Fruit fly (Drosophila melanogaster) whole organism, embryonic: ENCODE data around the gene CG8117.
A peak's percentile ranks its signal among the peaks of the same experiment; 100 is the strongest.

Experiments used
- Abd-B ChIP-seq: fragments of 200-800 bp; sonication (Bioruptor generic); optimal IDR thresholded peaks from 2 replicates; lab custom pipeline; 2018; ENCODE audit warnings: missing biosample characterization, mild to moderate bottlenecking, missing genetic modification characterization, moderate library complexity
- CG1024 ChIP-seq: fragments of 200-800 bp; sonication (Bioruptor generic); IDR thresholded peaks from 2 replicates; pipeline ENCODE4 v1.3.6; 2022; ENCODE audit warnings: missing biosample characterization, missing genetic modification characterization
- CG10565 ChIP-seq: fragments of 200-800 bp; sonication (Bioruptor generic); optimal IDR thresholded peaks from 3 replicates; lab custom pipeline; 2016; ENCODE audit warnings: missing biosample characterization, mild to moderate bottlenecking, missing genetic modification characterization
- CG10979 ChIP-seq: fragments of 200-800 bp; sonication (Bioruptor generic); optimal IDR thresholded peaks from 2 replicates; lab custom pipeline; 2018; ENCODE audit warnings: missing biosample characterization, mild to moderate bottlenecking, missing genetic modification characterization, moderate library complexity
- CG11085 ChIP-seq: fragments of 200-800 bp; sonication (Bioruptor generic); IDR thresholded peaks from 2 replicates; pipeline ENCODE4 v1.3.6; 2022; ENCODE audit warnings: missing biosample characterization, missing genetic modification characterization
- CG14965 ChIP-seq: fragments of 200-800 bp; sonication (Bioruptor generic); optimal IDR thresholded peaks from 2 replicates; lab custom pipeline; 2016; ENCODE audit warnings: missing biosample characterization, missing genetic modification characterization, borderline replicate concordance
- CG17186 ChIP-seq: fragments of 200-800 bp; sonication (Bioruptor generic); optimal IDR thresholded peaks from 3 replicates; lab custom pipeline; 2017; ENCODE audit warnings: missing biosample characterization, missing genetic modification reagents, missing genetic modification characterization
- CG17385 ChIP-seq: fragments of 200-800 bp; sonication (Bioruptor generic); optimal IDR thresholded peaks from 3 replicates; lab custom pipeline; 2018; ENCODE audit warnings: missing biosample characterization, mild to moderate bottlenecking, missing genetic modification characterization
- CG31365 ChIP-seq: fragments of 200-800 bp; sonication (Bioruptor generic); optimal IDR thresholded peaks from 2 replicates; lab custom pipeline; 2018; ENCODE audit warnings: missing biosample characterization, mild to moderate bottlenecking, missing genetic modification characterization
- CG3163 ChIP-seq: fragments of 200-800 bp; sonication (Bioruptor generic); optimal IDR thresholded peaks from 3 replicates; lab custom pipeline; 2016; ENCODE audit warnings: missing biosample characterization, missing genetic modification characterization
- CG3281 ChIP-seq: fragments of 200-800 bp; sonication (Bioruptor generic); optimal IDR thresholded peaks from 3 replicates; lab custom pipeline; 2017; ENCODE audit warnings: missing biosample characterization, mild to moderate bottlenecking, missing genetic modification characterization
- CG4328 ChIP-seq: fragments of 200-800 bp; sonication (Bioruptor generic); optimal IDR thresholded peaks from 3 replicates; lab custom pipeline; 2017; ENCODE audit warnings: missing biosample characterization, missing genetic modification reagents, missing genetic modification characterization
- CG4617 ChIP-seq: fragments of 200-800 bp; sonication (Bioruptor generic); optimal IDR thresholded peaks from 3 replicates; lab custom pipeline; 2016; ENCODE audit warnings: missing biosample characterization, missing genetic modification characterization, borderline replicate concordance
- CG4730 ChIP-seq: fragments of 200-800 bp; sonication (Bioruptor generic); IDR thresholded peaks from 2 replicates; pipeline ENCODE4 v1.3.6; 2022; ENCODE audit warnings: missing biosample characterization, missing genetic modification characterization
- CG6254 ChIP-seq: fragments of 200-800 bp; sonication (Bioruptor generic); optimal IDR thresholded peaks from 3 replicates; lab custom pipeline; 2017; ENCODE audit warnings: mild to moderate bottlenecking, missing biosample characterization, missing genetic modification reagents, missing genetic modification characterization
- CG6765 ChIP-seq: fragments of 200-800 bp; sonication (Bioruptor generic); optimal IDR thresholded peaks from 3 replicates; lab custom pipeline; 2017; ENCODE audit warnings: missing biosample characterization, mild to moderate bottlenecking, missing genetic modification characterization
- CG7556 ChIP-seq: fragments of 200-800 bp; sonication (Bioruptor generic); optimal IDR thresholded peaks from 2 replicates; lab custom pipeline; 2017; ENCODE audit warnings: missing biosample characterization, mild to moderate bottlenecking, missing genetic modification characterization
- CG8089 ChIP-seq: fragments of 200-800 bp; sonication (Bioruptor generic); optimal IDR thresholded peaks from 3 replicates; lab custom pipeline; 2016; ENCODE audit warnings: missing biosample characterization, missing genetic modification characterization
- CHES-1-like ChIP-seq: fragments of 200-800 bp; sonication (Bioruptor generic); optimal IDR thresholded peaks from 2 replicates; lab custom pipeline; 2016; ENCODE audit warnings: missing biosample characterization, missing genetic modification characterization
- CkIIα-i1 ChIP-seq: fragments of 200-800 bp; sonication (Bioruptor generic); IDR thresholded peaks from 2 replicates; pipeline ENCODE4 v1.3.6; 2022; ENCODE audit warnings: missing biosample characterization, missing genetic modification characterization
- HLH4C ChIP-seq: fragments of 200-800 bp; sonication (Bioruptor generic); IDR thresholded peaks from 3 replicates; pipeline ENCODE4 v1.3.6; 2022; ENCODE audit warnings: missing biosample characterization, missing genetic modification characterization; ENCODE audit not compliant: partially characterized antibody
- Meics ChIP-seq: fragments of 200-800 bp; sonication (Bioruptor generic); optimal IDR thresholded peaks from 2 replicates; lab custom pipeline; 2017; ENCODE audit warnings: missing biosample characterization, mild to moderate bottlenecking, missing genetic modification characterization
- Oli ChIP-seq: fragments of 200-800 bp; sonication (Bioruptor generic); optimal IDR thresholded peaks from 2 replicates; lab custom pipeline; 2018; ENCODE audit warnings: missing biosample characterization, mild to moderate bottlenecking, missing genetic modification characterization, moderate library complexity
- Pdp1 ChIP-seq, 2 experiments: fragments of 200-800 bp; sonication (Bioruptor generic); optimal IDR thresholded peaks; 3 replicates each; lab custom pipeline; 2016; ENCODE audit warnings: missing biosample characterization in 2 of 2, missing genetic modification characterization in 2 of 2, mild to moderate bottlenecking in 1 of 2, moderate library complexity in 1 of 2
- Side ChIP-seq: fragments of 200-800 bp; sonication (Bioruptor generic); optimal IDR thresholded peaks from 2 replicates; lab custom pipeline; 2016; ENCODE audit warnings: missing biosample characterization, missing genetic modification characterization
- Sox100B ChIP-seq: fragments of 200-800 bp; sonication (Bioruptor generic); optimal IDR thresholded peaks from 3 replicates; lab custom pipeline; 2018; ENCODE audit warnings: missing biosample characterization, mild to moderate bottlenecking, missing genetic modification characterization
- Sox102F ChIP-seq: fragments of 200-800 bp; sonication (Bioruptor generic); optimal IDR thresholded peaks from 2 replicates; lab custom pipeline; 2018; ENCODE audit warnings: missing biosample characterization, mild to moderate bottlenecking, missing genetic modification characterization, moderate library complexity
- Spps ChIP-seq: fragments of 200-800 bp; sonication (Bioruptor generic); optimal IDR thresholded peaks from 2 replicates; lab custom pipeline; 2018; ENCODE audit warnings: missing biosample characterization, mild to moderate bottlenecking, missing genetic modification characterization
- Stat92E ChIP-seq, 3 experiments: fragments of >200 bp in 2 of 3; fragments of 200-800 bp in 1 of 3; sonication (Bioruptor generic) in 1 of 3; optimal IDR thresholded peaks; 2 replicates each; lab custom pipeline; 2017 to 2019; ENCODE audit warnings: missing biosample characterization in 3 of 3, missing genetic modification characterization in 3 of 3, mild to moderate bottlenecking in 1 of 3, moderate library complexity in 1 of 3
- Taf1 ChIP-seq: fragments of 200-800 bp; sonication (Bioruptor generic); IDR thresholded peaks from 2 replicates; pipeline ENCODE4 v1.3.6; 2022; ENCODE audit warnings: missing biosample characterization, missing genetic modification characterization
- Trl ChIP-seq, 3 experiments: fragments of >200 bp in 2 of 3; fragments of 200-800 bp in 1 of 3; sonication (Bioruptor generic) in 1 of 3; optimal IDR thresholded peaks; 2 replicates in 1 of 3; 3 replicates in 2 of 3; lab custom pipeline; 2016 to 2017; ENCODE audit warnings: missing biosample characterization in 1 of 3, missing genetic modification characterization in 1 of 3
- YL-1 ChIP-seq: fragments of 200-800 bp; sonication (Bioruptor generic); optimal IDR thresholded peaks from 3 replicates; lab custom pipeline; 2017; ENCODE audit warnings: missing biosample characterization, mild to moderate bottlenecking, missing genetic modification characterization
- ara ChIP-seq: fragments of 200-800 bp; sonication (Bioruptor generic); IDR thresholded peaks from 2 replicates; pipeline ENCODE4 v1.3.6; 2022; ENCODE audit warnings: missing biosample characterization, missing genetic modification characterization
- bab2 ChIP-seq: fragments of 200-800 bp; sonication (Bioruptor generic); optimal IDR thresholded peaks from 2 replicates; lab custom pipeline; 2016; ENCODE audit warnings: missing biosample characterization, missing genetic modification characterization
- chinmo ChIP-seq: fragments of 200-800 bp; sonication (Bioruptor generic); IDR thresholded peaks from 4 replicates; pipeline ENCODE4 v1.3.6; 2022; ENCODE audit warnings: missing biosample characterization, missing genetic modification characterization; ENCODE audit not compliant: partially characterized antibody
- fd96Cb ChIP-seq: fragments of 200-800 bp; sonication (Bioruptor generic); optimal IDR thresholded peaks from 2 replicates; lab custom pipeline; 2018; ENCODE audit warnings: missing biosample characterization, mild to moderate bottlenecking, missing genetic modification characterization, moderate library complexity
- kay ChIP-seq: fragments of 200-800 bp; sonication (Bioruptor generic); optimal IDR thresholded peaks from 2 replicates; lab custom pipeline; 2016; ENCODE audit warnings: missing biosample characterization, missing genetic modification characterization
- ken ChIP-seq: fragments of 200-800 bp; sonication (Bioruptor generic); IDR thresholded peaks from 3 replicates; pipeline ENCODE4 v1.3.6; 2022; ENCODE audit warnings: missing biosample characterization, missing genetic modification characterization
- lilli ChIP-seq: fragments of 200-800 bp; sonication (Bioruptor generic); optimal IDR thresholded peaks from 3 replicates; lab custom pipeline; 2016; ENCODE audit warnings: missing biosample characterization, missing genetic modification characterization
- mam ChIP-seq: fragments of 200-800 bp; sonication (Bioruptor generic); optimal IDR thresholded peaks from 3 replicates; lab custom pipeline; 2016; ENCODE audit warnings: missing biosample characterization, missing genetic modification characterization
- pros ChIP-seq: fragments of 200-800 bp; sonication (Bioruptor generic); optimal IDR thresholded peaks from 3 replicates; lab custom pipeline; 2019; ENCODE audit warnings: missing biosample characterization, mild to moderate bottlenecking, missing genetic modification characterization, moderate library complexity
- rib ChIP-seq: fragments of 200-800 bp; sonication (Bioruptor generic); IDR thresholded peaks from 2 replicates; pipeline ENCODE4 v1.3.6; 2022; ENCODE audit warnings: missing biosample characterization, missing genetic modification characterization
- scrt ChIP-seq: fragments of 200-800 bp; sonication (Bioruptor generic); optimal IDR thresholded peaks from 2 replicates; lab custom pipeline; 2018; ENCODE audit warnings: missing biosample characterization, mild to moderate bottlenecking, missing genetic modification characterization, moderate library complexity
- so ChIP-seq: fragments of 200-800 bp; sonication (Bioruptor generic); IDR thresholded peaks from 3 replicates; pipeline ENCODE4 v1.3.6; 2022; ENCODE audit warnings: missing biosample characterization, missing genetic modification characterization
- sr ChIP-seq: fragments of 200-800 bp; sonication (Bioruptor generic); IDR thresholded peaks from 3 replicates; pipeline ENCODE4 v1.3.6; 2022; ENCODE audit warnings: missing biosample characterization, missing genetic modification characterization
- vfl ChIP-seq: fragments of 200-800 bp; sonication (Bioruptor generic); optimal IDR thresholded peaks from 2 replicates; lab custom pipeline; 2016; ENCODE audit warnings: missing biosample characterization, missing genetic modification characterization
- wdn ChIP-seq: fragments of 200-800 bp; sonication (Bioruptor generic); IDR thresholded peaks from 2 replicates; pipeline ENCODE4 v1.3.6; 2022; ENCODE audit warnings: missing biosample characterization, missing genetic modification characterization
- yki ChIP-seq: fragments of >200 bp; optimal IDR thresholded peaks from 3 replicates; lab custom pipeline; 2018

The CG8117 gene

DNA sequence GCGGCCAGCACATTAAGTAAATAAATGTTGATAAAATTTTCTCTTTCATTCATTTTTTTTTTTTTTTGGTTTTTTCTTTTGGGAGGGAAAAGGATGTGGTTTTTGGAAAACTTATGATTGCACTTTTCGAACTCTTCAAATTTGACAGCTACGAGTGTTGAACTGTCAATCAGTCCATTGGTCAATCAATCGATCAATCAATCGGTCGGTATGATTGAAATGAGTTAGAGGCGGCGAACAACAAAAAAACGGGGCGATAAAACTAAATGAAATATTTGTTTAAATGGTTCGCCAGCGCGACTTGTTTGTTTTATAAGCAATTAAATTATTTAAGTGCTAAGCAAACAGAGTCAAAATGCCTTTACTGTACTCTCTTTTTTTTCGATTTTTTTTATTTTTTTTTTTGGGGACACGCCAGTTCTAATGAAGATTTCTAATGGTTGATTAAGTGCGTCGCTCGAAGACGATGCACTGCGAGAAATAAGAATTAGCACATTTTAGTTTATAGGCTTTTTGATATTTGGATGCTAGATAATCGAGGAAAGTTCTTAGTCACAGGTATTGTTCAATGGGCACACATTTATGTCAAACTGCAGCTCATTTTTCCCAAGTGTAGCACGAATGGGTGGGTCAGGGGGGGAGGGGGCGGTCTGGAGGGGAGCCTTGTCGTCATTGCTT is 24.9 kb upstream of the CG8117 start (continued):
- TF ChIP-seq CG1024 = peak; percentile 76
- TF ChIP-seq ara (GFP tag; lab: Robert Waterston, UW) = peak; percentile 71; the same call in 1 of the 2 replicates
- peak; percentile 85 for TF ChIP-seq Oli (tag; lab: Kevin White, UChicago)
- peak; percentile 73 for TF ChIP-seq bab2 (GFP tag; lab: Kevin White, UChicago)
- TF ChIP-seq CG4328 (GFP tag; lab: Kevin White, UChicago) = peak; percentile 47
- TF ChIP-seq CG17186 (GFP tag; lab: Kevin White, UChicago) = peak; percentile 31
- peak; percentile 74 for TF ChIP-seq CG7556 (GFP tag; lab: Kevin White, UChicago)
- TF ChIP-seq CG17385 = peak; percentile 78
- no peak for TF ChIP-seq CG10565
- peak; percentile 65 for TF ChIP-seq CG6254
- TF ChIP-seq CG10979 (tag; lab: Kevin White, UChicago) = peak; percentile 82
- TF ChIP-seq so (GFP tag; lab: Robert Waterston, UW) = peak; percentile 52; the same call in 1 of the 3 replicates
- peak; percentile 35; the same call in 1 of the 2 replicates for TF ChIP-seq Taf1 (GFP tag; lab: Robert Waterston, UW)
- peak; percentile 33; the same call in 1 of the 2 replicates for TF ChIP-seq wdn (GFP tag; lab: Robert Waterston, UW)
- TF ChIP-seq CG31365 (tag; lab: Kevin White, UChicago) = peak; percentile 52
- TF ChIP-seq vfl (GFP tag; lab: Kevin White, UChicago) = peak; percentile 27
- no peak for TF ChIP-seq CHES-1-like (GFP tag; lab: Kevin White, UChicago)
- no peak for TF ChIP-seq rib
- TF ChIP-seq CG6765 (GFP tag; lab: Kevin White, UChicago) = peak; percentile 23
- TF ChIP-seq yki = no peak
- TF ChIP-seq Abd-B (GFP tag; lab: Kevin White, UChicago) = peak; percentile 83
- TF ChIP-seq Meics (GFP tag; lab: Kevin White, UChicago) = peak; percentile 79
- no peak for TF ChIP-seq chinmo (GFP tag; lab: Robert Waterston, UW)
- TF ChIP-seq Pdp1 (GFP tag; optimal IDR thresholded peaks at IDR 0.05; lab: Kevin White, UChicago) = peak; percentile 61 to 67
- TF ChIP-seq Side (GFP tag; lab: Kevin White, UChicago) = peak; percentile 72
- TF ChIP-seq Stat92E (GFP tag; optimal IDR thresholded peaks at IDR 0.05; lab: Kevin White, UChicago) = peak in 1 of 3 experiments; percentile 4
- TF ChIP-seq fd96Cb (tag; lab: Kevin White, UChicago) = peak; percentile 86
- peak; percentile 86 for TF ChIP-seq Sox102F (GFP tag; lab: Kevin White, UChicago)
- peak; percentile 77 for TF ChIP-seq kay
- peak; percentile 37 for TF ChIP-seq CG3163
- TF ChIP-seq lilli (GFP tag; lab: Kevin White, UChicago) = peak; percentile 70
- TF ChIP-seq mam (GFP tag; lab: Kevin White, UChicago) = peak; percentile 76
- TF ChIP-seq ken (GFP tag; lab: Robert Waterston, UW) = peak; percentile 83
- peak; percentile 69 for TF ChIP-seq CG3281 (GFP tag; lab: Kevin White, UChicago)
- peak; percentile 53 for TF ChIP-seq CG4617 (GFP tag; lab: Kevin White, UChicago)
- TF ChIP-seq CkIIα-i1 = peak; percentile 20; the same call in 1 of the 2 replicates
- no peak for TF ChIP-seq CG14965 (GFP tag; lab: Kevin White, UChicago)
- TF ChIP-seq CG8089 (GFP tag; lab: Kevin White, UChicago) = peak; percentile 72
- 0 out of 2 replicates have a peak, but pooled peaks have one; percentile 44 for TF ChIP-seq CG11085
- no peak for TF ChIP-seq YL-1 (GFP tag; lab: Kevin White, UChicago)
- TF ChIP-seq CG4730 (GFP tag; lab: Robert Waterston, UW) = peak; percentile 76
- TF ChIP-seq pros (GFP tag; lab: Kevin White, UChicago) = no peak
- no peak for TF ChIP-seq Trl (optimal IDR thresholded peaks at IDR 0.05; lab: Kevin White, UChicago)
- peak; percentile 74 for TF ChIP-seq Trl (GFP tag; optimal IDR thresholded peaks at IDR 0.05; lab: Kevin White, UChicago)
- TF ChIP-seq HLH4C = no peak
- TF ChIP-seq Spps = peak; percentile 1
- TF ChIP-seq scrt (GFP tag; lab: Kevin White, UChicago) = peak; percentile 60
- no peak; the same call in 2 of the 3 replicates for TF ChIP-seq sr (GFP tag; lab: Robert Waterston, UW)
- peak; percentile 69 for TF ChIP-seq Sox100B
